Fruit fly (Drosophila melanogaster) whole organism: ENCODE results near the gene UbcE2H.

Source experiments
- CG8478 ChIP-seq: fragments of >200 bp; optimal IDR thresholded peaks from 2 replicates; lab custom pipeline; 2018; ENCODE audit warnings: inconsistent platforms
- Dll ChIP-seq: fragments of >200 bp; optimal IDR thresholded peaks from 2 replicates; lab custom pipeline; 2017
- EcR ChIP-seq, 2 experiments: fragments of >200 bp; optimal IDR thresholded peaks; 2 replicates each; lab custom pipeline; 2017; ENCODE audit warnings: missing biosample characterization in 2 of 2, missing genetic modification characterization in 2 of 2, missing genetic modification reagents in 2 of 2
- pan ChIP-seq: fragments of >200 bp; optimal IDR thresholded peaks from 2 replicates; lab custom pipeline; 2017
- psq ChIP-seq: fragments of >200 bp; optimal IDR thresholded peaks from 2 replicates; lab custom pipeline; 2017
- usp ChIP-seq: fragments of >200 bp; optimal IDR thresholded peaks from 2 replicates; lab custom pipeline; 2017; ENCODE audit warnings: missing biosample characterization, missing genetic modification characterization, mixed read lengths

DNA sequence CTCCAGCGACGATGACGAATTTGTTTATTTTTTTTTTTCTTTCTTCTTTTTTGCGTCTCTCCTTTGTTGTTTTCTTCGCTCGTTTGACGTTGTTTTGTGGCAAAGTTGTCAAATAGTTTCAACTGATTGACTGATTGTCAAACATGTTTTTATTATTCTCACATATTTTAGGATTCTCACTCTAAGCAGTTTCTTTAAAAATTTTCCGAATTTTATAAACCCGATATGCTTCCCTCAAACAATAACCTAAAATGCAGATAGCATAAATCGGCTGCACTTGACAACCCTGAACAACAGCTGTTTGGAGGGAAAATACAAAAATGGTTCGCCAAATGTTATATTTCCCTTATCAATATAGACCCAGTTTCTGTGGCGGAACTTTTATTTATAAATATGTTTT lies 49.7 kb upstream of the UbcE2H start, which contains the start of gene CG17982:
- TF ChIP-seq Dll (lab: Kevin White, UChicago): no peak
- TF ChIP-seq usp (GFP tag; lab: Kevin White, UChicago): no peak
- no peak for TF ChIP-seq psq
- no peak for TF ChIP-seq pan
- TF ChIP-seq EcR (GFP tag; optimal IDR thresholded peaks at IDR 0.05; lab: Kevin White, UChicago): no peak
- TF ChIP-seq CG8478 (lab: Kevin White, UChicago): no peak
